Worm (Caenorhabditis elegans) whole organism, L2 larva: ENCODE measurements around the gene C55B6.4.

Source experiments
- F13H6.1 ChIP-seq: sonication (generic microtip); optimal IDR thresholded peaks from 2 replicates; lab custom pipeline; 2016; ENCODE audit warnings: missing genetic modification characterization, missing compliant biosample characterization
- R02D3.7 ChIP-seq: fragments of 150-350 bp; optimal IDR thresholded peaks from 2 replicates; lab custom pipeline; 2014; ENCODE audit warnings: missing biosample characterization, missing genetic modification characterization
- alr-1 ChIP-seq: fragments of 150-350 bp; optimal IDR thresholded peaks from 2 replicates; lab custom pipeline; 2014; ENCODE audit warnings: missing biosample characterization, missing genetic modification characterization
- aly-2 ChIP-seq: fragments of 150-350 bp; optimal IDR thresholded peaks from 2 replicates; lab custom pipeline; 2014; ENCODE audit warnings: missing biosample characterization, missing genetic modification characterization
- ama-1 ChIP-seq: fragments of 150-350 bp; optimal IDR thresholded peaks from 2 replicates; lab custom pipeline; 2018; ENCODE audit warnings: inconsistent platforms
- blmp-1 ChIP-seq: sonication (generic microtip); optimal IDR thresholded peaks from 2 replicates; lab custom pipeline; 2017; ENCODE audit warnings: missing genetic modification characterization, mild to moderate bottlenecking, missing compliant biosample characterization, antibody characterized with exemption, moderate library complexity; ENCODE audit not compliant: insufficient read depth
- ceh-16 ChIP-seq: fragments of 150-350 bp; optimal IDR thresholded peaks from 2 replicates; lab custom pipeline; 2014; ENCODE audit warnings: missing biosample characterization, missing genetic modification characterization
- ceh-82 ChIP-seq: fragments of 150-350 bp; optimal IDR thresholded peaks from 2 replicates; lab custom pipeline; 2014; ENCODE audit warnings: missing biosample characterization, missing genetic modification characterization
- crh-2 ChIP-seq: sonication (generic microtip); optimal IDR thresholded peaks from 2 replicates; lab custom pipeline; 2017; ENCODE audit warnings: missing biosample characterization, missing genetic modification characterization
- dmd-4 ChIP-seq: sonication (generic microtip); optimal IDR thresholded peaks from 2 replicates; lab custom pipeline; 2017; ENCODE audit warnings: missing biosample characterization, missing genetic modification characterization
- egl-27 ChIP-seq: sonication (generic microtip); optimal IDR thresholded peaks from 3 replicates; lab custom pipeline; 2017; ENCODE audit warnings: missing biosample characterization, missing genetic modification reagents, missing genetic modification characterization
- elt-1 ChIP-seq: fragments of 150-350 bp; optimal IDR thresholded peaks from 2 replicates; lab custom pipeline; 2014; ENCODE audit warnings: missing biosample characterization, missing genetic modification characterization
- fos-1 ChIP-seq: fragments of 150-350 bp; optimal IDR thresholded peaks from 2 replicates; lab custom pipeline; 2014; ENCODE audit warnings: missing biosample characterization, missing genetic modification characterization
- gmeb-1 ChIP-seq: fragments of 150-350 bp; optimal IDR thresholded peaks from 2 replicates; lab custom pipeline; 2014; ENCODE audit warnings: missing biosample characterization, missing genetic modification characterization
- lin-11 ChIP-seq: fragments of 150-350 bp; sonication (generic microtip); optimal IDR thresholded peaks from 2 replicates; lab custom pipeline; 2014; ENCODE audit warnings: missing biosample characterization, missing genetic modification characterization, inconsistent platforms, mixed read lengths
- lin-13 ChIP-seq: fragments of 150-350 bp; optimal IDR thresholded peaks from 2 replicates; lab custom pipeline; 2014; ENCODE audit warnings: missing biosample characterization, missing genetic modification reagents, missing genetic modification characterization
- mab-5 ChIP-seq: fragments of 150-350 bp; optimal IDR thresholded peaks from 2 replicates; lab custom pipeline; 2014; ENCODE audit warnings: missing biosample characterization, missing genetic modification characterization
- mbf-1 ChIP-seq: sonication (generic microtip); optimal IDR thresholded peaks from 2 replicates; lab custom pipeline; 2017; ENCODE audit warnings: missing biosample characterization, missing genetic modification characterization
- mdl-1 ChIP-seq, 2 experiments: fragments of 150-350 bp in 1 of 2; sonication (generic microtip) in 1 of 2; optimal IDR thresholded peaks; 2 replicates each; lab custom pipeline; 2017; ENCODE audit warnings: missing biosample characterization in 2 of 2, missing genetic modification characterization in 2 of 2
- nhr-11 ChIP-seq: fragments of 150-350 bp; optimal IDR thresholded peaks from 2 replicates; lab custom pipeline; 2014; ENCODE audit warnings: missing biosample characterization, missing genetic modification characterization
- nhr-129 ChIP-seq: fragments of 150-350 bp; optimal IDR thresholded peaks from 2 replicates; lab custom pipeline; 2014; ENCODE audit warnings: missing biosample characterization, missing genetic modification characterization
- nhr-21 ChIP-seq: fragments of 150-350 bp; optimal IDR thresholded peaks from 2 replicates; lab custom pipeline; 2014; ENCODE audit warnings: missing biosample characterization, missing genetic modification characterization
- nhr-23 ChIP-seq: fragments of 150-350 bp; optimal IDR thresholded peaks from 2 replicates; lab custom pipeline; 2014; ENCODE audit warnings: missing biosample characterization, missing genetic modification reagents, missing genetic modification characterization
- nhr-237 ChIP-seq: fragments of 150-350 bp; optimal IDR thresholded peaks from 2 replicates; lab custom pipeline; 2014; ENCODE audit warnings: missing biosample characterization, missing genetic modification characterization
- nhr-25 ChIP-seq: fragments of 150-350 bp; sonication (generic microtip); optimal IDR thresholded peaks from 3 replicates; lab custom pipeline; 2014; ENCODE audit warnings: missing biosample characterization, missing genetic modification characterization
- sem-4 ChIP-seq: fragments of 150-350 bp; optimal IDR thresholded peaks from 2 replicates; lab custom pipeline; 2014; ENCODE audit warnings: missing biosample characterization, missing genetic modification reagents, missing genetic modification characterization
- skn-1 ChIP-seq: sonication (generic microtip); optimal IDR thresholded peaks from 2 replicates; lab custom pipeline; 2017; ENCODE audit warnings: missing biosample characterization, missing genetic modification characterization
- sma-3 ChIP-seq: sonication (generic microtip); optimal IDR thresholded peaks from 2 replicates; lab custom pipeline; 2016; ENCODE audit warnings: missing genetic modification reagents, missing genetic modification characterization, missing compliant biosample characterization
- snpc-4 ChIP-seq: fragments of 150-350 bp; optimal IDR thresholded peaks from 2 replicates; lab custom pipeline; 2014; ENCODE audit warnings: missing biosample characterization, missing genetic modification characterization
- unc-39 ChIP-seq: fragments of 150-350 bp; optimal IDR thresholded peaks from 2 replicates; lab custom pipeline; 2014; ENCODE audit warnings: missing biosample characterization, missing genetic modification characterization
- zag-1 ChIP-seq: fragments of 150-350 bp; optimal IDR thresholded peaks from 2 replicates; lab custom pipeline; 2014; ENCODE audit warnings: missing biosample characterization, missing genetic modification characterization
- ztf-1 ChIP-seq: fragments of 200-800 bp; sonication (Bioruptor generic); conservative IDR thresholded peaks from 2 replicates; pipeline ENCODE4 v1.3.6; 2022; ENCODE audit warnings: missing genetic modification characterization, missing compliant biosample characterization
- ztf-4 ChIP-seq: fragments of 150-350 bp; optimal IDR thresholded peaks from 2 replicates; lab custom pipeline; 2014; ENCODE audit warnings: missing biosample characterization, missing genetic modification characterization

The C55B6.4 gene

DNA sequence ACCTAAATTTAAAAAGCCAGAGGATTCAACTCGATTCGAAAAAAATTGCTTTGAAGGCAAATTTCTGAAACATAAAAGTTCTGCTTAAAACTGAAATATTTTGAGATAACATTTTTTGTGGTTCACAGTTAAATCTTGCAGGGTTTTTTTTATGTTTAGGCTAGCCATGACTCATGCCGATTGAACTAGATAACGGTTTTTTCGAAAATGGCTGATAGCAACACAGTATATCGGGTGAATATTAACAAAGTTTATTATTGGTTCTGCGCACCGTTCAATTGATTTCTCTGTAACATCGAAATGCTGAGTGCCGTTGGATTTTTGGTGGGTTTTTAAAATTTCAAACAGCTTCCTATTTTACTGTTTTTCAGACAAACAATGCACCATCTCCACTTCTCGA, 10.2 kb downstream of the C55B6.4 start, which contains the start of gene F43E12.1:
TSS of gene F43E12.1 (plus strand) at position 301 of the 400 bp plus-strand sequence.
- TF ChIP-seq mdl-1 (tag; optimal IDR thresholded peaks at IDR 0.05; lab: Kevin White, UChicago) (no peak), snpc-4 (no peak), F13H6.1 (no peak), nhr-21 (tag; lab: Kevin White, UChicago) (no peak), mbf-1 (tag; lab: Kevin White, UChicago) (no peak), nhr-129 (no peak), nhr-11 (tag; lab: Kevin White, UChicago) (no peak), nhr-237 (tag; lab: Kevin White, UChicago) (no peak), nhr-25 (tag; lab: Kevin White, UChicago) (no peak), elt-1 (tag; lab: Kevin White, UChicago) (no peak), ceh-16 (tag; lab: Kevin White, UChicago) (no peak), lin-11 (tag; lab: Kevin White, UChicago) (no peak)

DNA sequence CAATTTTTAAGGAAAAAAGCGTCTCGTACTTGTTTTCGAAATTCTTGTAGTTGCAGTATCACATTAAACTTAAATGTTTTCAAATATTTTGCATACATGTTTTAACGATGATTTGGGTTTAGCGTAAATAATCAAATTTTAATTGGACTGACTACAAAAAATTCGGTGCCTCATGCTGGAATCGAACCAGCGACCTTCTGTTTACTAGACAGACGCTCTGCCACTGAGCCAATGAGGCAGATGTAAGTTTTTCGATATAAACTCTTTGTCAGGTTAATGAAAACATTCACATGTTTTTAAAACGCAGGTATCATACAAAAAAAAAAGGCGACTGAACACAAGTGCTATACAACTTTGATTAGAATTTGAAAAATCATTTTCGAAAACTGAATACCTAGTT, 10.7 kb downstream of the C55B6.4 start:
- peak; percentile 30 for TF ChIP-seq fos-1 (tag; lab: Kevin White, UChicago)
- no peak for TF ChIP-seq nhr-129
- peak; percentile 48 for TF ChIP-seq crh-2 (tag; lab: Kevin White, UChicago)

DNA sequence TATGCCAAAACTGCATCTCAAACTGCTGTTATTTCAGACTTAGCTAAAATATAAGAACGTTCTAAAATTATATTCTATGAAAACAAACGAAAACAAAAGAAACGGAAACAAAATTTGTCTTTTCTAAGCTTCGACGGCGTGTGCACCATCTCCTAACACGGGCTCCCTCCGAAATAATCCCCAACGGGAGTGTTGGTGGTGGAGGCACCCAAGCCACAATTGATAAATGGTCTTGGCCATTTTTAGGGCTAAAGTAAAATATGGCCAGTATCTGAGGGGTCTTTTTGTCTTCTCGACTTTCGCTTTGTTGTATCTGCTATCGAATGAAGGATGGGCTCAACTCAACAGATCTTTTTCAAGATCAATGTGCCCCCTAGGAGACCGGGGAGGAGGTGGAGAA, 12.1 kb downstream of the C55B6.4 start:
- TF ChIP-seq mab-5 (tag; lab: Kevin White, UChicago) (peak; percentile 82), zag-1 (tag; lab: Kevin White, UChicago) (peak; percentile 15), blmp-1 (tag; lab: Kevin White, UChicago) (no peak)

DNA sequence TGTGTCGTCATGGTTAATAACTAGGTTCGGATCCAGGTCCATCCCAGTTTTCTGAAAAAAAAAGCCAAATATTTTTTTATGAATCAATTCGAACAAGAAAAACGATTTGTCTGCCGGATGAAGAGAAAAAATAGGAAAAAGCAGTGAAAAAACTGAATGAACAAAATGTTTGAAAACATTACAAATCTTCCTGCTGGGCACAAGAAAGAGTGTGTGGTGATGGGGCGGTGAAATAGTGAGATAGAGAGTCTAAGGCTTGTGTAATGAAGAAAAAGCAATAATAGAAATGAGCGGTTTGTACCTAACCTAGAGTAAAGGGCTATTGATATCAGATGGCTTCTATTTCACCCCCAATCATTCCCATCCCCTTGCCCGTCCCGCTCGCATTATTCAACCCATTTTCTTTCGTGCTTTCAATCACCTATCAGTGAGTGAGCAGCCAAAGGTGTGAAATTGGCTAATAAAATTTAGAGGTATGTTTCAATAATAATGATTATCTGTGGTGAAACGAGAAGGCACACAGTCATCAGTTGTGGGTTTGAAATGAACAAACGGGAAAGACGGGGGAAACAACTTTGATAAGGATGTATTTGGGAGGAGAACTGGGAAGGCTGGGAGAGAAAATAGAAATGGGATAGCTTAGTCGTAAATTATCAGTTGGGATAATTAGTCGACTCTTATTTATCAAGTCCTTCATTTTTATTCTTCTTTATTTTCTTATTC, 16.8 kb downstream of the C55B6.4 start, which contains the start of gene bar-1:
TSS of gene bar-1 (minus strand) at position 51 of the 723 bp plus-strand sequence.
- TF ChIP-seq fos-1 (tag; lab: Kevin White, UChicago): peak; percentile 60
- no peak for TF ChIP-seq snpc-4

DNA sequence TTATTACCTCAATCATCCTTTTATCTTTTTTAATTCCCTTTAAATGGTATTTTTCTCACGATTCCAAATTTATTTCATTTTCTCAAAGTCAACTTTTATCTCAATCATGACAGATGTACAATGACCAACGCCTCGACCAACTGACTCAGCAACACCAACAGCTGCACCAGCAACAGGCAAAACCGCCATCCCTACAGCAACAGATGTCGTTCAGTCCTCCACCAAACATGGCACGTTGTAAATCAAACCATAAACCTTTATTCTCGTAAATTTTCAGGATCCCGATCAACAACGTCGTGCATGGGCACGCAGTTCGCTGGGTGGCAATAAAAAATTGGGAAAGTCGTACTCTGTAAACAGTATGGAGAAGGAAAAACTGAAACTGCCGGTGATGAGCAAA, 24.7 kb downstream of the C55B6.4 start:
- TF ChIP-seq sma-3 (GFP tag; lab: Kevin White, UChicago): no peak
- no peak for TF ChIP-seq crh-2 (tag; lab: Kevin White, UChicago)
- TF ChIP-seq aly-2 (tag; lab: Kevin White, UChicago): no peak
- TF ChIP-seq skn-1 (tag; lab: Kevin White, UChicago): no peak
- TF ChIP-seq nhr-23 (tag; lab: Kevin White, UChicago): no peak
- no peak for TF ChIP-seq lin-11 (tag; lab: Kevin White, UChicago)
- TF ChIP-seq ztf-1: no peak
- no peak for TF ChIP-seq elt-1 (tag; lab: Kevin White, UChicago)
- TF ChIP-seq alr-1 (tag; lab: Kevin White, UChicago): no peak
- TF ChIP-seq dmd-4 (tag; lab: Kevin White, UChicago): no peak
- no peak for TF ChIP-seq lin-13 (GFP tag; lab: Kevin White, UChicago)
- TF ChIP-seq gmeb-1 (tag; lab: Kevin White, UChicago): no peak
- no peak for TF ChIP-seq R02D3.7 (tag; lab: Kevin White, UChicago)
- TF ChIP-seq egl-27 (tag; lab: Kevin White, UChicago): no peak
- TF ChIP-seq mdl-1 (tag; optimal IDR thresholded peaks at IDR 0.05; lab: Kevin White, UChicago): no peak
- no peak for TF ChIP-seq blmp-1 (tag; lab: Kevin White, UChicago)
- no peak for TF ChIP-seq ama-1 (lab: Kevin White, UChicago)
- no peak for TF ChIP-seq unc-39 (tag; lab: Kevin White, UChicago)
- TF ChIP-seq sem-4 (tag; lab: Kevin White, UChicago): no peak
- no peak for TF ChIP-seq ztf-4 (tag; lab: Kevin White, UChicago)
- TF ChIP-seq, all 48 proteins: peak for 0

DNA sequence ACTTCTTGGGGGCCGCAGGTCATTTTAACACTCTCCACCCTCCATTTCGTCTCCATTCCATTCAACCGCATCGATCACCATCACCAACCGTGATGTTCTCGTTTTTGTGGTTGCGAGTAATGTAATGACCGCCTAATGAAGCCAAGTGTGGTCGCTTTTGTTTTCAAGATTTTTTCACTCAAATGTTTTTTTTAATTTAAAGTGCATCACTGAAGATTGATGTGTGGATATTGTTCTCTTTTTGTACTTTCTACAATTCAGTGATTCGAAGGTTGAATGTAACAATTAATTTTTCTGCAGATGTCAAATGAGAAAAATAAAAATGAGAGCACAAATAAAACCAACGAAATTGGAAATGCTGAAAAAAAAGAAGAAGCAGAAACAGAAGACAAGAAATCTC, 28.8 kb downstream of the C55B6.4 start, which contains the start of gene pgp-10:
TSS of gene pgp-10 (plus strand) at position 301 of the 400 bp plus-strand sequence.
- TF ChIP-seq sem-4 (tag; lab: Kevin White, UChicago) (no peak), mbf-1 (tag; lab: Kevin White, UChicago) (no peak), ceh-82 (tag; lab: Kevin White, UChicago) (no peak), fos-1 (tag; lab: Kevin White, UChicago) (no peak), ztf-1 (no peak)
